Fruit fly (Drosophila melanogaster): ENCODE measurements around the gene CG14053.

dm6 chrX:2213759-2214406 lies 20.2 kb upstream of the CG14053 start, which contains the start of gene SmydA-8:
- no peak for TF ChIP-seq CG8478 (optimal IDR thresholded peaks at IDR 0.05)
- no peak for TF ChIP-seq CTCF (optimal IDR thresholded peaks at IDR 0.05)

Measured in S2 (cell line).